Worm (Caenorhabditis elegans) whole organism, L2 larva: ENCODE results near the gene nit-1.

ENCODE experiments used
- alr-1 ChIP-seq: fragments of 150-350 bp; optimal IDR thresholded peaks from 2 replicates; lab custom pipeline; 2014; ENCODE audit warnings: missing biosample characterization, missing genetic modification characterization
- lin-39 ChIP-seq: fragments of 150-350 bp; optimal IDR thresholded peaks from 2 replicates; lab custom pipeline; 2014; ENCODE audit warnings: missing biosample characterization, missing genetic modification reagents, missing genetic modification characterization
- nhr-11 ChIP-seq: fragments of 150-350 bp; optimal IDR thresholded peaks from 2 replicates; lab custom pipeline; 2014; ENCODE audit warnings: missing biosample characterization, missing genetic modification characterization
- unc-39 ChIP-seq: fragments of 150-350 bp; optimal IDR thresholded peaks from 2 replicates; lab custom pipeline; 2014; ENCODE audit warnings: missing biosample characterization, missing genetic modification characterization
- ztf-11 ChIP-seq: sonication (generic microtip); optimal IDR thresholded peaks from 2 replicates; lab custom pipeline; 2017; ENCODE audit warnings: missing biosample characterization, missing genetic modification characterization

DNA sequence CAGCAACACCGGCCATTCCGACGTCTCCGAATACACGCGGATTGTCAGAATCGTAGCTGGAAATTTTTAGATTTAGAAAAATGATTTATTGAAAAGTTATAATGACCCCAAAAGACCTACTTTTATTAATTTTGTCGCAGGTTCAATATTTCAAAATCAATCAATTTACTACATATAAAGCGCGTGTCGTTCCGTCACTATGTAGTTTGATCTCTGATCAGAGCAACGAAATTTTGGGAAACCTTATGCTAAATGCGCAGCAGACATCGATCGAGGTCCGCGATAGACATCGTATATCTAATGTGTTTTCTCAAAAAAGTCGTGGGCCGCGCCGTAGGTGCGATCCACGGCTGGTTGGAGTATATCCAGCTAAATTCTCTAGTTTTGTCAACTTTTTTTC is 15.5 kb upstream of the nit-1 start:
- TF ChIP-seq nhr-11 (no peak), lin-39 (tag; lab: Kevin White, UChicago) (no peak), ztf-11 (no peak), alr-1 (no peak), unc-39 (tag; lab: Kevin White, UChicago) (no peak)
